Worm (Caenorhabditis elegans) whole organism, young adult: Measurements from ENCODE around the gene chpf-1.

Experiments used
- B0261.1 ChIP-seq: sonication (generic microtip); optimal IDR thresholded peaks from 2 replicates; lab custom pipeline; 2016; ENCODE audit warnings: mild to moderate bottlenecking, missing genetic modification characterization, moderate library complexity, missing compliant biosample characterization
- Y67H2A.10 ChIP-seq: fragments of 200-800 bp; sonication (Bioruptor generic); conservative IDR thresholded peaks from 2 replicates; pipeline ENCODE4 v1.3.6; 2022; ENCODE audit warnings: missing genetic modification reagents, missing genetic modification characterization, missing compliant biosample characterization
- atf-7 ChIP-seq: sonication (generic microtip); optimal IDR thresholded peaks from 2 replicates; lab custom pipeline; 2017; ENCODE audit warnings: mild to moderate bottlenecking, missing genetic modification characterization, missing compliant biosample characterization
- bed-1 ChIP-seq: fragments of 200-800 bp; sonication (Bioruptor generic); IDR thresholded peaks from 2 replicates; pipeline ENCODE4 v1.3.6; 2022; ENCODE audit warnings: missing genetic modification reagents, missing genetic modification characterization, missing compliant biosample characterization
- egl-44 ChIP-seq: fragments of 200-800 bp; sonication (Bioruptor generic); IDR thresholded peaks from 2 replicates; pipeline ENCODE4 v1.3.6; 2022; ENCODE audit warnings: missing genetic modification reagents, missing genetic modification characterization, missing compliant biosample characterization
- ekl-4 ChIP-seq: fragments of 200-800 bp; sonication (Bioruptor generic); IDR thresholded peaks from 2 replicates; pipeline ENCODE4 v1.3.6; 2022; ENCODE audit warnings: missing genetic modification reagents, missing genetic modification characterization, missing compliant biosample characterization
- ets-4 ChIP-seq: fragments of 200-800 bp; sonication (Bioruptor generic); optimal IDR thresholded peaks from 2 replicates; lab custom pipeline; 2018; ENCODE audit warnings: mild to moderate bottlenecking, missing genetic modification characterization, missing compliant biosample characterization
- hmg-20 ChIP-seq: fragments of 200-800 bp; sonication (Bioruptor generic); IDR thresholded peaks from 2 replicates; pipeline ENCODE4 v1.3.6; 2022; ENCODE audit warnings: missing genetic modification reagents, missing genetic modification characterization, missing compliant biosample characterization
- hrde-1 ChIP-seq: sonication (generic microtip); optimal IDR thresholded peaks from 2 replicates; lab custom pipeline; 2016; ENCODE audit warnings: missing genetic modification characterization, mild to moderate bottlenecking, missing compliant biosample characterization, moderate library complexity, missing genotype, missing genetic modification reagents, borderline replicate concordance
- mxl-1 ChIP-seq: sonication (generic microtip); optimal IDR thresholded peaks from 2 replicates; lab custom pipeline; 2016; ENCODE audit warnings: missing genetic modification characterization, missing compliant biosample characterization
- pha-4 ChIP-seq: fragments of 150-350 bp; sonication (generic microtip); optimal IDR thresholded peaks from 2 replicates; lab custom pipeline; 2014; ENCODE audit warnings: missing biosample characterization, missing genetic modification reagents, missing genetic modification characterization
- repo-1 ChIP-seq: sonication (generic microtip); optimal IDR thresholded peaks from 2 replicates; lab custom pipeline; 2017; ENCODE audit warnings: mild to moderate bottlenecking, missing genetic modification characterization, missing compliant biosample characterization
- ztf-18 ChIP-seq: sonication (generic microtip); optimal IDR thresholded peaks from 2 replicates; lab custom pipeline; 2016; ENCODE audit warnings: missing genotype, mild to moderate bottlenecking, missing genetic modification characterization, missing compliant biosample characterization

DNA sequence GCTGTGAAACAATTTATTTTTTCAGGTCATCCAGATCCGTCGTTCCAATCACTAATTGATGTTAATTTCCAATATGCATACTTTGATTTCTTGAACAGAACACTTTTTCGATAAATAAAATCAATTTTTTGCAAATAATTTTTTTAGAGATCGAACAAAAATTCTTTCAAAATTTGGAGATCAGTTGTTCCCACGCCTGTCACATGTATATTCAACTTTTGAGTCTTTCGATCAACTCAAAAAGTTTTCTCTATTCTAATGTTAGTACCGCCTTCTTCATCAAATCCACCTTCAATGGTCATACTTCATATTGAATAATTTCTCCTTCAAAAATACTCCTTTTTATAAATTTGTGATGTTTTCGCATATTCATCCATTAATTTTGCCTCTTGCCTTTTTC, 48.6 kb downstream of the chpf-1 start, which contains the start of gene srsx-29:
- TF ChIP-seq atf-7 = no peak
- no peak for TF ChIP-seq egl-44 (GFP tag; lab: Robert Waterston, UW)
- no peak for TF ChIP-seq B0261.1 (tag; lab: Kevin White, UChicago)
- TF ChIP-seq bed-1 (GFP tag; lab: Robert Waterston, UW) = no peak
- no peak for TF ChIP-seq Y67H2A.10 (GFP tag; lab: Robert Waterston, UW)
- no peak for TF ChIP-seq mxl-1 (tag; lab: Kevin White, UChicago)
- TF ChIP-seq ekl-4 (GFP tag; lab: Robert Waterston, UW) = no peak
- TF ChIP-seq pha-4 (tag; lab: Kevin White, UChicago) = no peak
- no peak for TF ChIP-seq repo-1 (tag; lab: Kevin White, UChicago)
- TF ChIP-seq ztf-18 (tag; lab: Kevin White, UChicago) = no peak
- no peak for TF ChIP-seq ets-4
- TF ChIP-seq hmg-20 (GFP tag; lab: Robert Waterston, UW) = no peak
- no peak for TF ChIP-seq hrde-1 (tag; lab: Kevin White, UChicago)
